Worm (Caenorhabditis elegans): ENCODE measurements around the gene Y47D3A.21.

Gene Y47D3A.21

DNA sequence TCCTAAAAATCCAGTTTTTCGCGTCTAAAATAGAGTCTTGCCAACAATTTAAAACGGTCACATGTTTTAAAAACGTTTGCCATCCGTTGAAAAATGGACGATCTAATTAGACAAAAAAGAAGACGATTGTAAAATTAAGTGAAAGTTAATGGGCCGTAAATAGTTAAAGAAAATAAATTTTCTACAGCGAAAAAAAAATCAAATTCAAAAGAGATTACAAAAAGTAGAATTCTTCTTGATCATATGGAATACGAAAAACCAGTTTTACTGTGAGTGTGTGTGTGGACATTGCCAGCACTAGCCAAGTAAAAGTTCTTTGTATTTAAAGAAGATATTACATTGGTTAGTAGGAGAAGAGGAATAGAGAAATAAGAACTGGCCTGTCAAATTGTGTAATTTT, 16.6 kb downstream of the Y47D3A.21 start:
- no peak for TF ChIP-seq unc-62 (GFP tag; optimal IDR thresholded peaks at IDR 0.05)

DNA sequence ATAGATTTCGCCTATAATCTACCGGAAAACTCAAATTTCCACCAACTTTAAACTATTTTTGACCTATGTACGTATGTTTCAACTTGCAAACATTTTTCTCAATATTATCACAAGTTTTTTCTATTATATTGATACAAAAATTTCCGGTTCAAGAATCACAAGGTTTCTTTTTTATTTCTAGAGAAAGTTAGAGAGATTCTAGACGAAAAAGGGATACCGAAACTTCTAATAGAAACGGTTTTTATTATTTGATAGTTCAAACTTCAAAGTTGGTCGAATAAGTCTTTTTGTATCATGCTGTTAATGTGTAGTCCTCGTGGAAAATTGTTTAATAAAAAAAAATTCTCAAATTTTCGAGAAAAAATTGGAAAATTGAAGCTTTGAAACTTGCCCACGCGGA, 23.6 kb downstream of the Y47D3A.21 start:
- no peak for TF ChIP-seq unc-62 (GFP tag; optimal IDR thresholded peaks at IDR 0.05)

DNA sequence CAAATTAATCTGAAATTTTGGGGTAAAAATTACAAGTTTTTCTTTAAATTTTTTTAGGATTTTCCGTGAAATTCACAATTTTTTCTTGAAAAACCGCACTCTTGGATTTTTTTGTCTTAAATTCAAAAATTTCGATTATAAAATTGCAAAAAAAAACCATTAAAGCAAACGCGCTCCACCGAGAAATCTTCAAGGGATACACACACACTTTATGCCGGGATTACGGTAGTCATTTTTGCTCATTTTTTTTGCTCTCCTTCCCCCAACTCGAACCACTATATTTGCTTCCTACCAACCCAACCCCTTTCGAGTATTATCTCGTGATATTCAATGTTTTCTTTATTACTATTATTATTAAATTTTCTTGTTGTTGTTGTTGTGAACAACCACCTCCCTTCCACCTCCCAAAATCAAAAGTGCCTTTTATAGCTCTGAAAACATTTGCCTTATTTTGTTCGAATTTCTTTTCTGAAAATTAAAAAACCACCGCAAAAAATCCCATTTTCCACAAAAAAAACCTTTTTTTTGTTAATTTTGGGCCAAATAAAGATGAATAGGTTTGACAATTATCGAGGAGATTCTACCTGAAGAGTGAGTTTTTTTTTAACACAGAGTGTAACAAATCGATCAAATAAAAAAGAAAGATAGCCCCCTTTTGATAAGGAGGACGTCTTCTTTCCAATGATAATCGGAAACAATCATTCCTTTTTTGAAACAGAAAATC, 26.8 kb downstream of the Y47D3A.21 start, which contains the start of gene Y47D3A.32:
Gene Y47D3A.32 (plus strand): TSS at position 674 of the 724 bp plus-strand sequence.
- TF ChIP-seq unc-62 (GFP tag; optimal IDR thresholded peaks at IDR 0.05): no peak

DNA sequence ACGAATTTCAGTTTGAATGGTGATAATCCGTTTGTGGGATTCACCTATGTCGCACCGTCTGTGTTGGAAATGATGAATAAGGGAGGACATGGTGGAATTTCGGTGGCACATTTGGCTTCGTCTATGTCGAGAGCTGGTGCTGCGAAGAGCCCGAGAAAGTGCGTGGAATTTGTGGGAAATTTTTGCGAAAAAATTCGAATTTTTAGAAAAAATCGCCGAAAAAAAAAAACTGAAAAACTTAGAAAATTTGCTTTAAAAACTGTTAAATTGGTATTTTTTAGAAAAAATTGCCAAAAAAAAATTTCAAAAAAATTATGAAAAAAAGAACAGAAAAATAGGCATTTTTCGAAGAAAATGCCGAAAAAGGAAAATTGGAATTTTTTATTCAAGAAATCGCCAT, 29.8 kb downstream of the Y47D3A.21 start:
- TF ChIP-seq unc-62 (GFP tag; optimal IDR thresholded peaks at IDR 0.05): no peak

DNA sequence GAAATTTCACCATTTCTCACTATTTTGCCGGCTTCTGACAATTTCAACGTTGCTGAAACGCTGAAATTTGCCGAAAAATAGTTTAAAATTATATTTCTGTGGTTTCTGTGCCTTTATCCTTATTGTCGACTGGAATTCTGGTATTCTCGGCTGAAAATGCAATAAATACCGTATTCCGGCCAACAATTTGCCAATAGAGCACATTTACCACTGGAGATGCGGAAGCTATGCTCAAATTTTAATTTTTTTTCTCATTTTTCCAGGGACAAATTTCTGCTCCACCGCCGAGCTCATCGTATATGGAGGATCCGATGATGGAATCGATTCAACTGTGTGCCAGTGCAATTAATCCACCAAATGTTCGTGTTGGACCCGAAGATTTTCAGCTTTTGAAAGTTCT, 32.1 kb downstream of the Y47D3A.21 start:
- no peak for TF ChIP-seq unc-62 (GFP tag; optimal IDR thresholded peaks at IDR 0.05)

DNA sequence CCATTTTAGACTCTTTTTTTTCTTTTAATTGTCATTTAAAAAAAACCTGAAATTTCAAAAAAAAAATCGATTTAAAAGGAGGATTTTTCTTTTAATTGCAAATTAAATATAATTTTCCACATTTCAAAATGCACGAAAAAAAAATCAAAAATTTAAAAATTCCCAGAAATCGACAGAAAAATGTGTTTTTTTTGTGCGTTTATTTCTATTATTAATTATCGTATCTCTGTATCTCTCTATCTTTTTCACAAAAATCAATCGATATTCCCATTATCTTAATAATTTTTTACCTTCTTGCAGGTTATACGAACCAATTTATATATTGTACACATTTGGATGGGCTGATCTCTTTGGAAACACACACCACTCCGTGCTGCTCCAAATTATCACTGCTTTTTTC, 33.9 kb downstream of the Y47D3A.21 start, which contains the start of gene rsks-1:
Gene rsks-1 (plus strand): TSS at position 301 of the 400 bp plus-strand sequence.
- TF ChIP-seq unc-62 (GFP tag; optimal IDR thresholded peaks at IDR 0.05): no peak

DNA sequence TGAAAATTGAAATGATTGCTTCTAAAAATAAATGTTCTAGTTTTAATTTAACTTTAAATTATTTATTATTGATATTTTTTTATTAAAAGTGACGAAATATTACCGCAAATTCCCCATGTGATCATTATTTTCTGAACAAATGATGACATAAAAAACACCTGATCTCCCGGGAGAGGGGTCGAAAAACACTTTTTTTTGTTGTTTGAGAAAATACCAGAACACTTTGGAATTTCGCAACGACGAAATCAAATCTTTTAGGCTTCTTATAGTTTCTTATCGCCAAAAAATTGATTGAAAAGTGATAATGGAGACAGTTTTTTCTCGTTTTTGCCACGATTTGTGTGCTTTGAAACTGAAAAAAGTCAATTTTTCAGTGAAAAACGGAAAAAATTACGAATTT, 34.4 kb downstream of the Y47D3A.21 start:
- TF ChIP-seq unc-62 (GFP tag; optimal IDR thresholded peaks at IDR 0.05): no peak

DNA sequence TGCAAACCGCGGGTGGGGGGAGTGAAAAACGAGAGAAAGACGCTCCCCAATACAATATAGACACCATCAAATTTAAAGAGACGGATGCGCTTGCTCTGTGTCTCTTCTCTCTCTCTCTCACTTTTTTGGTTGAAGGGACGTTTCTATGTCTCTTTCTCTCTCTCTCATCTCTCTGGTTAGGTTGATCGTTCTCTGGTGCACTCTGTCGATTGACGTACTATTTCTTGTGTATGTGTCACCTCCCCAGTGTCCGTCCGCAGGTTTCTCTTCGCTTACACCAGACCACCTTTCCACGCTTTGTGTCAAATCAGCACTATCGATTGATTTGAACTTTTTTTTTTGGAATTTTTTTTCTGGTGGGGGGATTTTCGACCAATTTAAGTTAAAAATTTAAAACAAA, 35.3 kb downstream of the Y47D3A.21 start:
- no peak for TF ChIP-seq unc-62 (GFP tag; optimal IDR thresholded peaks at IDR 0.05)

DNA sequence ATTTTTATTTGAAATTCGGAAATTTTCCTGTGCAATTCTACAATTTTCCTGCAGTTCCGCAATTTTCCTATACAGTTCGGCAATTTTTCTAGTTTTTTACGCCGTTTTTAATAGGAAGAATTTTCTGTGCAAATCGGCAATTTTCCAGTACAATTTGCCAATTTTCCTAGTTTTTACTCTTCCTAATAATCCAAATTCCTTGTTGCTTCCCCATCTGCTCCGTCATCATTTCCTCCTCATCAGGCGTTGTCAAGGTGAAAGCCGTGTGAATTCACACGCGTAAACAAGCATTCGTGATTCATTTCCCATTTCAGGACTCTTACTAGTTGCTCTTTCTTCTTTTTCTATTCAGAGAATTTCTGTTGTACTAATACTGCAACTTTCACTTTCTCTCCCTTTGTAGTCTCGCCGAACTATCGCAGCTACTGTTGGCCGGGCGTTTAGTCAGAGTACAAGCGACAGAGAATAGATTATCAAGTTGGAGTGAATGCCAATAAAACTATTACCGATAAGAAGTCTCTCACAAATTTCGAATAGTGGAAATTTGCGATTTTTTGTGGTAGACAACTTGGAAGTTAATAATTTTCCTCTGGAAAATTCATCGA, 37.0 kb downstream of the Y47D3A.21 start:
- TF ChIP-seq unc-62 (GFP tag; optimal IDR thresholded peaks at IDR 0.05): no peak

DNA sequence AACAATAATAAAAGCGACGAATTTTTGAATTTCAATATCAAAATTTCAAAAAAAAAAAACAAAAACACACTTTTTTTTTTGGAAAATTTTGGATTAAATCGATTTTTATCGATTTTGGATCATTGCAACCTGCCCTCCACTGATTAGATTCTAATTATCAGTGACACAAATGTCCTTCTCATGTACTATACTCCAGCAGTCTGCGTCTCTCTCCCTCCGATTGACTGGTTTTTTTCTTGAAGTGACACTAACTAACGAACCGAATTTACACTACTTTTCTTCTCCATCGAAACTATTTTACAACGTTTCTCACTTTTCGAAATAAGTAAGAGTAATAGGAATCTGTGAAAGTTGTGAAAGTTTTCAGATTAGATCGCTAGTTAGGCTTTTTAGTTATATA, 37.9 kb downstream of the Y47D3A.21 start:
- no peak for TF ChIP-seq unc-62 (GFP tag; optimal IDR thresholded peaks at IDR 0.05)

DNA sequence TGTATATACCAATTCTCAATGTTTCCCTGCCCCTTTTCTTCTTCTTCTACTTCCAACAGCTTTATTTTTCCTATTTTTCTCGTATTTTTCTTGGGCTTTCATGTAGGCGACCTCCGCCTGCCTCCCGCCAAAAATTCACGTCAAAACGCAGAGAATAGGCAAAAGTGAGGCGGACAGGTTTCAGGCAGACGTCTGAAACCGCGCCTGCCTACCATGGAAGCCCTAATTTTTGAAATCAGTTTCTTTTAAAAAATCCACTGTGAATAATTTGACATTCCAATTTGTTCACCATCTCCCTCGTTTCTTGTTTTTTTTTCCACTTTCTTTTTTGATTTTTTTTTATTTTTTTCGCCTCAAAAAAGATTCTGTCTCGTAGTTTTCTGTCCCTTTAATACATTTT, 39.9 kb downstream of the Y47D3A.21 start:
- no peak for TF ChIP-seq unc-62 (GFP tag; optimal IDR thresholded peaks at IDR 0.05)

DNA sequence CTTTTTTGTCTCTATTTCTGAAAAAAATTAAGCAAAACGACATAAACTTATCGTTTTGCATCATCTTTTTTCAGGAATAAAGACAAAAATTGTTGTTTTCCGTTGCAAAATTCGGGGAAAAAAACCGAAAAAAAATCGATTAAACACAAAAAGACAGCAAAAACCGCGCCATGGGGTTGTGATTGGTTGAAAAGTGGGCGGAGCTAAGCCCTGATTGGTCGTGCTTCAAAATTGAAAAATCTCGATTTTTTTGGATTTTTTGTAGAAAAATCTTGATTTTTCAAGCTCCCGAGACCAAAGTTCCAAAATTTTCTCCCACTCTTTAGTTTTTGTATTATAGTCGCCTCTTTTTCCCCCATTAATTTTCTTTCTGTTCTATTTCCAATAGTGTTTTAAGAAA, 40.4 kb downstream of the Y47D3A.21 start:
- no peak for TF ChIP-seq unc-62 (GFP tag; optimal IDR thresholded peaks at IDR 0.05)

DNA sequence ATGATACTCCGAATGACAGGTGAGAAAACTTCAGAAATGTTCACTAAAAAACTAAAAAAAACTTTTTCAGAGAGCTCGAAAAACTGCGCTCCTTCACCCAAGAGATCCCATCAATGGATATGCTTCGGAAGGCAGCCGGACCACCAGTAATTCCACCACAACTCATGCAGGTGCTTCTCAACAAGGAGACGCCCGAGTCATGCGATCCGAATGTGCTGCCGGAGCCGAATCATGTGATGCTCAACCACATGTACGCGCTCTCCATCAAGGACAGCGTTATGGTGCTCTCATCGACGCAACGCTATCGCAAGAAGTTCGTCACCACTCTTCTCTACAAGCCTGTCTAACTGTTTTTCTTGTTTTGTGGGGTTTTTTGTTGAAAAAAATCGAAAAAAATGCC, 41.0 kb downstream of the Y47D3A.21 start:
- no peak for TF ChIP-seq unc-62 (GFP tag; optimal IDR thresholded peaks at IDR 0.05)

DNA sequence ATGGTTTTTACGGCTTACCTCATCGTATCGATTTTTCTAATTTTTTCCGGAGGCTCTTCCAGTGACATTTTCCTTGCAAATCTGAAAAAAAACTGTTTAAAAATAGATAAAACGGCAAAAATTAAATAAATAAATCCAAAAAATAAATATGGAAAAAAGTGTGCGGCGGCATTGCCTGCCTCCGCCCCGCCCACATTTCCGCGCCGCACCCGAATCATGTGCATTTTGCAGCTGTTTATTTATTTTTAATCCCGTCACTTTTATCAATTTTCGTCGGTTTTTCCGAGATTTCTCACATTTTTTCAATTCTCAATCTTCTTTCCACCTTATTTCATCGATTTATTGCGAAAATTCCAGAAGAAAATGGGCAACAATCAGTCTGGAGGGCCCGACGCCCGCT, 41.9 kb downstream of the Y47D3A.21 start, which contains the start of the genes Y47D3A.14 and aakb-2:
Gene Y47D3A.14 (minus strand): TSS at position 81 of the 400 bp plus-strand sequence.
Gene aakb-2 (plus strand): TSS at position 356 of the 400 bp plus-strand sequence.
- TF ChIP-seq unc-62 (GFP tag; optimal IDR thresholded peaks at IDR 0.05): no peak

DNA sequence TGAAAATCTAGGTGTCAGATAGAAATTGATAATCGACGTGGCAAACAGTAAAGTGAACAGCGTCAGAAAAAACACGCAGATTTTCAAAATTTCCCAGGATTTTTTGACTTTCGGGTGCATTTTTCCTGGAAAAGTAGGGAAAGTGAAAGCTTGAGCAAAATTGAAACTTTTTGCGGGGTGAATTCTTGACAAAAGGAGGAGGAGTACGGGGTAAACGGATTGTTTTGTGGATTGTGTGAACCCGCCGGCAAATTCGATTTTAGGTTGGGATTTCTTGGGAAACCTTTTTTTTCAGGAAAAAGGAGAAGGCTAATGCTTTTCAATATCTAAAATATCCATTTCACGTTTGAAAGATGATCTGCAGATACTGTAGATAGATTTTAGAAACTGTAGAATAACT, 44.0 kb downstream of the Y47D3A.21 start, which contains the start of gene Y47D3A.34:
Gene Y47D3A.34 (minus strand): TSS at position 120 of the 400 bp plus-strand sequence.
- TF ChIP-seq unc-62 (GFP tag; optimal IDR thresholded peaks at IDR 0.05): no peak

DNA sequence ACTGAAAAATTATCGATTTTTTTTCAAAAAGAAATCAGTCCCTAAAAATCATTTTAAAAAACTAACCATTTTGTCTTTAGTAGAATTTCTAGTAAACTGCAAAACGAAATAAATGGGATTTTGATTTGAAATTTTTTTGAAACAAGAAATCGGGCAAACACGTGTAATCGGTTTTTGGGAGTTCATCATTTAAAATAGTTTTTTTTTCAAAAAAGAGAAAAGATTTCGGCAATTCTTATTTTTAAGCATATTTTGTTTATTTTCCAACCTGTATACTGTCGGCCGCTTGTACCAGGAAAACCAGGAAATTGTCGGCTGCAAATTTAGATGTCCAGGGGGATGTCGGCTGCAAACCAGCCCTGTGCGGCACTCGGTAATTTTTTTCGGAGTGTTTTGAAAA, 46.7 kb downstream of the Y47D3A.21 start, which contains the start of gene elo-8:
Gene elo-8 (minus strand): TSS at position 101 of the 400 bp plus-strand sequence.
- no peak for TF ChIP-seq unc-62 (GFP tag; optimal IDR thresholded peaks at IDR 0.05)

DNA sequence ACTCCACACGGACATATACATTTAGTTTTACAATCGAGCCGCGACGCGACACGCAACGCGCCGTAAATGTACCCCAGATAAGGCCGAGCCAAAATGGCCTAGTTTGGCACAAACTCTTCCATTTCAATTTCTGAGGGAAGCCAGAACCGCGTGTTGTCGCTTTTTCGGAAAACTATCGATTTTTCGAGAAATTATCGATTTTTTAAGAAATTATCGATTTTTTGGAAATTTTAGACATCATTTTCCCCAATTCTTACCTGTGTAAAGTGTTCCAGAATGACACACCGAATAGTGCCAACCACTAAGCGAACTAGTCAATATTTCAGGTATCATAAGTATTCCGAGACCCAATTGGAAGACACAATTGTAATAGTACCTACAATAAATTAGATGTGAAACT, 47.3 kb downstream of the Y47D3A.21 start:
- no peak for TF ChIP-seq unc-62 (GFP tag; optimal IDR thresholded peaks at IDR 0.05)

All from whole organism, dauer.